Worm (Caenorhabditis elegans) whole organism, late embryonic: ENCODE data around the gene F47B7.2.

Experiments used
- C08G9.2 ChIP-seq: sonication (generic microtip); optimal IDR thresholded peaks from 2 replicates; lab custom pipeline; 2016; ENCODE audit warnings: mild to moderate bottlenecking, missing genetic modification characterization, moderate library complexity, missing compliant biosample characterization
- F13H6.1 ChIP-seq: sonication (generic microtip); optimal IDR thresholded peaks from 2 replicates; lab custom pipeline; 2016; ENCODE audit warnings: missing genetic modification characterization, missing compliant biosample characterization
- K02D7.2 ChIP-seq: sonication (generic microtip); optimal IDR thresholded peaks from 2 replicates; lab custom pipeline; 2017; ENCODE audit warnings: mild to moderate bottlenecking, missing genetic modification characterization, missing compliant biosample characterization
- K09A11.1 ChIP-seq: sonication (generic microtip); optimal IDR thresholded peaks from 2 replicates; lab custom pipeline; 2017; ENCODE audit warnings: antibody characterized with exemption, mild to moderate bottlenecking, missing genetic modification characterization, missing compliant biosample characterization; ENCODE audit not compliant: insufficient read depth
- T23F11.4 ChIP-seq: fragments of 200-800 bp; sonication (Bioruptor generic); optimal IDR thresholded peaks from 2 replicates; lab custom pipeline; 2018; ENCODE audit warnings: mild to moderate bottlenecking, missing genetic modification characterization, missing compliant biosample characterization
- ahr-1 ChIP-seq: sonication (generic microtip); optimal IDR thresholded peaks from 2 replicates; lab custom pipeline; 2016; ENCODE audit warnings: missing genetic modification characterization, missing compliant biosample characterization
- ceh-18 ChIP-seq: sonication (generic microtip); optimal IDR thresholded peaks from 2 replicates; lab custom pipeline; 2016; ENCODE audit warnings: missing genetic modification characterization, missing compliant biosample characterization
- ceh-19 ChIP-seq: fragments of 200-800 bp; sonication (Bioruptor generic); optimal IDR thresholded peaks from 2 replicates; lab custom pipeline; 2018; ENCODE audit warnings: mild to moderate bottlenecking, missing genetic modification characterization, missing compliant biosample characterization
- ceh-2 ChIP-seq: sonication (generic microtip); optimal IDR thresholded peaks from 2 replicates; lab custom pipeline; 2016; ENCODE audit warnings: missing genotype, missing genetic modification characterization, missing compliant biosample characterization
- ceh-30 ChIP-seq: fragments of 150-350 bp; optimal IDR thresholded peaks from 2 replicates; lab custom pipeline; 2014; ENCODE audit warnings: missing biosample characterization, missing genetic modification characterization
- ceh-31 ChIP-seq: sonication (generic microtip); optimal IDR thresholded peaks from 2 replicates; lab custom pipeline; 2016; ENCODE audit warnings: missing genetic modification characterization, missing compliant biosample characterization
- ceh-34 ChIP-seq: sonication (generic microtip); optimal IDR thresholded peaks from 2 replicates; lab custom pipeline; 2016; ENCODE audit warnings: mild to moderate bottlenecking, missing genetic modification characterization, missing compliant biosample characterization
- ceh-48 ChIP-seq: sonication (generic microtip); optimal IDR thresholded peaks from 2 replicates; lab custom pipeline; 2016; ENCODE audit warnings: missing genetic modification characterization, inconsistent platforms, missing compliant biosample characterization
- ceh-6 ChIP-seq: fragments of 200-800 bp; sonication (Bioruptor generic); optimal IDR thresholded peaks from 2 replicates; lab custom pipeline; 2018; ENCODE audit warnings: mild to moderate bottlenecking, missing genetic modification characterization, missing compliant biosample characterization
- ceh-9 ChIP-seq: sonication (generic microtip); optimal IDR thresholded peaks from 2 replicates; lab custom pipeline; 2016; ENCODE audit warnings: mild to moderate bottlenecking, missing genetic modification characterization, inconsistent platforms, missing compliant biosample characterization
- elt-2 ChIP-seq: sonication (generic microtip); optimal IDR thresholded peaks from 2 replicates; lab custom pipeline; 2016; ENCODE audit warnings: missing genetic modification reagents, missing genetic modification characterization, missing compliant biosample characterization
- elt-4 ChIP-seq: sonication (generic microtip); optimal IDR thresholded peaks from 2 replicates; lab custom pipeline; 2016; ENCODE audit warnings: missing genetic modification characterization, missing compliant biosample characterization
- eyg-1 ChIP-seq: sonication (generic microtip); optimal IDR thresholded peaks from 2 replicates; lab custom pipeline; 2016; ENCODE audit warnings: missing genotype, missing genetic modification characterization, missing compliant biosample characterization
- fax-1 ChIP-seq: sonication (generic microtip); optimal IDR thresholded peaks from 2 replicates; lab custom pipeline; 2016; ENCODE audit warnings: missing genotype, missing genetic modification characterization, missing compliant biosample characterization
- fkh-10 ChIP-seq: fragments of 150-350 bp; optimal IDR thresholded peaks from 2 replicates; lab custom pipeline; 2014; ENCODE audit warnings: missing biosample characterization, missing genetic modification reagents, missing genetic modification characterization
- fkh-6 ChIP-seq: sonication (generic microtip); optimal IDR thresholded peaks from 2 replicates; lab custom pipeline; 2016; ENCODE audit warnings: missing genetic modification characterization, missing compliant biosample characterization
- hlh-15 ChIP-seq: sonication (generic microtip); optimal IDR thresholded peaks from 2 replicates; lab custom pipeline; 2016; ENCODE audit warnings: missing genetic modification characterization, missing compliant biosample characterization
- hlh-30 ChIP-seq: sonication (generic microtip); optimal IDR thresholded peaks from 2 replicates; lab custom pipeline; 2017; ENCODE audit warnings: antibody characterized with exemption, missing genetic modification characterization, missing compliant biosample characterization; ENCODE audit not compliant: insufficient read depth
- hlh-6 ChIP-seq: sonication (generic microtip); optimal IDR thresholded peaks from 2 replicates; lab custom pipeline; 2016; ENCODE audit warnings: missing genotype, missing genetic modification characterization, missing compliant biosample characterization
- hlh-8 ChIP-seq: sonication (generic microtip); optimal IDR thresholded peaks from 2 replicates; lab custom pipeline; 2016; ENCODE audit warnings: missing genotype, missing genetic modification characterization, missing compliant biosample characterization
- lin-11 ChIP-seq: fragments of 200-800 bp; sonication (Bioruptor generic); optimal IDR thresholded peaks from 2 replicates; lab custom pipeline; 2018; ENCODE audit warnings: mild to moderate bottlenecking, missing genetic modification characterization, missing compliant biosample characterization
- mec-3 ChIP-seq: sonication (generic microtip); optimal IDR thresholded peaks from 2 replicates; lab custom pipeline; 2016; ENCODE audit warnings: borderline replicate concordance, missing genetic modification characterization, missing compliant biosample characterization
- nfya-1 ChIP-seq: sonication (generic microtip); optimal IDR thresholded peaks from 2 replicates; lab custom pipeline; 2017; ENCODE audit warnings: missing genetic modification characterization, mild to moderate bottlenecking, missing compliant biosample characterization, antibody characterized with exemption, moderate library complexity
- nhr-11 ChIP-seq: fragments of 150-350 bp; optimal IDR thresholded peaks from 2 replicates; lab custom pipeline; 2014; ENCODE audit warnings: missing biosample characterization, missing genetic modification characterization
- odd-2 ChIP-seq: sonication (generic microtip); optimal IDR thresholded peaks from 2 replicates; lab custom pipeline; 2017; ENCODE audit warnings: antibody characterized with exemption, mild to moderate bottlenecking, missing genetic modification characterization, missing compliant biosample characterization
- pag-3 ChIP-seq: sonication (generic microtip); optimal IDR thresholded peaks from 2 replicates; lab custom pipeline; 2016; ENCODE audit warnings: missing compliant biosample characterization, missing genetic modification characterization, borderline replicate concordance
- pat-9 ChIP-seq: fragments of 200-800 bp; sonication (Bioruptor generic); optimal IDR thresholded peaks from 2 replicates; lab custom pipeline; 2018; ENCODE audit warnings: mild to moderate bottlenecking, missing genetic modification characterization, moderate library complexity, missing compliant biosample characterization
- pax-1 ChIP-seq: fragments of 150-350 bp; optimal IDR thresholded peaks from 2 replicates; lab custom pipeline; 2014; ENCODE audit warnings: missing biosample characterization, missing genetic modification characterization
- ref-2 ChIP-seq: sonication (generic microtip); optimal IDR thresholded peaks from 2 replicates; lab custom pipeline; 2016; ENCODE audit warnings: missing genetic modification characterization, missing compliant biosample characterization
- sdc-2 ChIP-seq: sonication (generic microtip); optimal IDR thresholded peaks from 2 replicates; lab custom pipeline; 2016; ENCODE audit warnings: missing genotype, missing genetic modification characterization, missing compliant biosample characterization
- ttx-3 ChIP-seq: sonication (generic microtip); optimal IDR thresholded peaks from 2 replicates; lab custom pipeline; 2016; ENCODE audit warnings: missing genetic modification reagents, missing genetic modification characterization, missing compliant biosample characterization
- unc-42 ChIP-seq: sonication (generic microtip); optimal IDR thresholded peaks from 2 replicates; lab custom pipeline; 2016; ENCODE audit warnings: missing genotype, missing genetic modification characterization, missing compliant biosample characterization
- unc-55 ChIP-seq: sonication (generic microtip); optimal IDR thresholded peaks from 2 replicates; lab custom pipeline; 2017; ENCODE audit warnings: missing biosample characterization, missing genetic modification reagents, missing genetic modification characterization
- unc-86 ChIP-seq: sonication (generic microtip); optimal IDR thresholded peaks from 2 replicates; lab custom pipeline; 2016; ENCODE audit warnings: missing genetic modification characterization, missing compliant biosample characterization
- zip-5 ChIP-seq: sonication (generic microtip); optimal IDR thresholded peaks from 2 replicates; lab custom pipeline; 2016; ENCODE audit warnings: missing genetic modification characterization, missing compliant biosample characterization
- ztf-16 ChIP-seq: sonication (generic microtip); optimal IDR thresholded peaks from 2 replicates; lab custom pipeline; 2017; ENCODE audit warnings: missing genetic modification characterization, missing compliant biosample characterization

F47B7.2 gene

ce11 chrX:3798288-3798687 lies 25.7 kb downstream of the F47B7.2 start:
- TF ChIP-seq nhr-11 (tag; lab: Kevin White, UChicago), result no peak
- TF ChIP-seq eyg-1 (tag; lab: Kevin White, UChicago), result no peak
- no peak for TF ChIP-seq ceh-31
- TF ChIP-seq elt-2 (tag; lab: Kevin White, UChicago), result no peak
- no peak for TF ChIP-seq ceh-2
- TF ChIP-seq K02D7.2, result no peak
- TF ChIP-seq unc-55, result no peak
- no peak for TF ChIP-seq zip-5 (tag; lab: Kevin White, UChicago)
- no peak for TF ChIP-seq C08G9.2 (tag; lab: Kevin White, UChicago)
- no peak for TF ChIP-seq pag-3 (tag; lab: Kevin White, UChicago)
- TF ChIP-seq hlh-6 (tag; lab: Kevin White, UChicago), result no peak
- no peak for TF ChIP-seq nfya-1 (tag; lab: Kevin White, UChicago)
- no peak for TF ChIP-seq hlh-30 (tag; lab: Kevin White, UChicago)
- TF ChIP-seq pax-1 (tag; lab: Kevin White, UChicago), result no peak
- TF ChIP-seq ceh-6 (GFP tag; lab: Kevin White, UChicago), result no peak
- no peak for TF ChIP-seq hlh-15 (tag; lab: Kevin White, UChicago)
- no peak for TF ChIP-seq odd-2
- no peak for TF ChIP-seq lin-11 (tag; lab: Kevin White, UChicago)
- no peak for TF ChIP-seq hlh-8 (tag; lab: Kevin White, UChicago)
- TF ChIP-seq ceh-18 (tag; lab: Kevin White, UChicago), result no peak

DNA sequence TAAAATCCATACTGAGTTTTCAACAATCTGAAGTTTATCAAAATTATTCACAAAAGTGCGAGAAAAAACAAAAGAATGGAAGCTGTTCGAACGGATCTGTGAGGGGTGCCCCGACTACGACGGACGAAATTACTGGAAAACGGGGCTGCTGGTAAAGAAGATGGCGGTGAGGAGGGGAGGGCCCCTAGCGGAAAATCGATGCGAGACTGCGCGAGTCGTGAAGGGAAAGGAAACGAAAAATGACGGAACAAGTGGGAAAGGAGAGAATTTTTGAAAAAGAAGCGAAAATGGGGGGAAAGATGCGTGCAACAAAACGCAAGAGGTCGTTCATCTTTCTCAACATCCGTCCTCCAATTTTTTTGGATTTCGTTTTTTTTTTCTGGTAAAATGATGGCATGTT lies 30.2 kb downstream of the F47B7.2 start:
- peak; percentile 1 for TF ChIP-seq sdc-2 (tag; lab: Kevin White, UChicago)
- no peak for TF ChIP-seq zip-5 (tag; lab: Kevin White, UChicago)
- TF ChIP-seq unc-55, result no peak
- no peak for TF ChIP-seq pat-9 (tag; lab: Kevin White, UChicago)
- no peak for TF ChIP-seq unc-86 (tag; lab: Kevin White, UChicago)
- TF ChIP-seq pag-3 (tag; lab: Kevin White, UChicago), result no peak
- TF ChIP-seq K09A11.1, result no peak
- no peak for TF ChIP-seq C08G9.2 (tag; lab: Kevin White, UChicago)
- TF ChIP-seq ceh-9, result no peak
- peak; percentile 8 for TF ChIP-seq mec-3 (tag; lab: Kevin White, UChicago)
- peak; percentile 28 for TF ChIP-seq ceh-34 (tag; lab: Kevin White, UChicago)
- no peak for TF ChIP-seq elt-4 (tag; lab: Kevin White, UChicago)
- no peak for TF ChIP-seq fkh-10 (GFP tag; lab: Kevin White, UChicago)
- TF ChIP-seq hlh-6 (tag; lab: Kevin White, UChicago), result no peak
- TF ChIP-seq ztf-16 (tag; lab: Kevin White, UChicago), result no peak
- TF ChIP-seq F13H6.1 (tag; lab: Kevin White, UChicago), result no peak
- TF ChIP-seq ceh-48, result peak; percentile 95
- TF ChIP-seq ttx-3 (tag; lab: Kevin White, UChicago), result no peak
- peak; percentile 13 for TF ChIP-seq ref-2 (tag; lab: Kevin White, UChicago)
- no peak for TF ChIP-seq ahr-1 (tag; lab: Kevin White, UChicago)
- peak; percentile 53 for TF ChIP-seq unc-42 (tag; lab: Kevin White, UChicago)
- peak; percentile 2 for TF ChIP-seq nfya-1 (tag; lab: Kevin White, UChicago)
- no peak for TF ChIP-seq ceh-19 (GFP tag; lab: Kevin White, UChicago)
- TF ChIP-seq fax-1 (tag; lab: Kevin White, UChicago), result no peak
- TF ChIP-seq ceh-31, result peak; percentile 21
- no peak for TF ChIP-seq fkh-6
- no peak for TF ChIP-seq hlh-15 (tag; lab: Kevin White, UChicago)
- TF ChIP-seq ceh-30 (tag; lab: Kevin White, UChicago), result no peak
- no peak for TF ChIP-seq T23F11.4
- TF ChIP-seq ceh-18 (tag; lab: Kevin White, UChicago), result no peak
